Worm (Caenorhabditis elegans) whole organism, L2 larva: Measurements from ENCODE around the gene sru-30.

ENCODE experiments used
- crh-2 ChIP-seq: sonication (generic microtip); optimal IDR thresholded peaks from 2 replicates; lab custom pipeline; 2017; ENCODE audit warnings: missing biosample characterization, missing genetic modification characterization
- elt-1 ChIP-seq: fragments of 150-350 bp; optimal IDR thresholded peaks from 2 replicates; lab custom pipeline; 2014; ENCODE audit warnings: missing biosample characterization, missing genetic modification characterization
- fos-1 ChIP-seq: fragments of 150-350 bp; optimal IDR thresholded peaks from 2 replicates; lab custom pipeline; 2014; ENCODE audit warnings: missing biosample characterization, missing genetic modification characterization
- mdl-1 ChIP-seq, 2 experiments: fragments of 150-350 bp in 1 of 2; sonication (generic microtip) in 1 of 2; optimal IDR thresholded peaks; 2 replicates each; lab custom pipeline; 2017; ENCODE audit warnings: missing biosample characterization in 2 of 2, missing genetic modification characterization in 2 of 2
- nhr-10 ChIP-seq: sonication (generic microtip); optimal IDR thresholded peaks from 2 replicates; lab custom pipeline; 2017; ENCODE audit warnings: missing biosample characterization, missing genetic modification characterization
- nhr-11 ChIP-seq: fragments of 150-350 bp; optimal IDR thresholded peaks from 2 replicates; lab custom pipeline; 2014; ENCODE audit warnings: missing biosample characterization, missing genetic modification characterization
- nhr-6 ChIP-seq: fragments of 150-350 bp; optimal IDR thresholded peaks from 2 replicates; lab custom pipeline; 2014; ENCODE audit warnings: missing biosample characterization, missing genetic modification characterization
- nhr-77 ChIP-seq: fragments of 150-350 bp; optimal IDR thresholded peaks from 2 replicates; lab custom pipeline; 2014; ENCODE audit warnings: missing biosample characterization, missing genetic modification characterization
- skn-1 ChIP-seq: sonication (generic microtip); optimal IDR thresholded peaks from 2 replicates; lab custom pipeline; 2017; ENCODE audit warnings: missing biosample characterization, missing genetic modification characterization
- snpc-4 ChIP-seq: fragments of 150-350 bp; optimal IDR thresholded peaks from 2 replicates; lab custom pipeline; 2014; ENCODE audit warnings: missing biosample characterization, missing genetic modification characterization

ce11 chrV:9801965-9802364 lies 11.7 kb upstream of the sru-30 start, which contains the start of gene F46B6.10:
- TF ChIP-seq elt-1 (tag; lab: Kevin White, UChicago) (no peak), snpc-4 (tag; lab: Kevin White, UChicago) (no peak), nhr-10 (tag; lab: Kevin White, UChicago) (no peak), skn-1 (tag; lab: Kevin White, UChicago) (no peak), nhr-77 (tag; lab: Kevin White, UChicago) (no peak), fos-1 (no peak), nhr-11 (tag; lab: Kevin White, UChicago) (no peak), nhr-6 (tag; lab: Kevin White, UChicago) (no peak), mdl-1 (tag; optimal IDR thresholded peaks at IDR 0.05; lab: Kevin White, UChicago) (no peak), crh-2 (tag; lab: Kevin White, UChicago) (no peak)
